Fruit fly (Drosophila melanogaster) whole organism, embryonic: ENCODE data around the gene CG46059.

Experiments used
- Asciz ChIP-seq: fragments of 200-800 bp; sonication (Bioruptor generic); optimal IDR thresholded peaks from 2 replicates; lab custom pipeline; 2017; ENCODE audit warnings: missing biosample characterization, mild to moderate bottlenecking, missing genetic modification characterization, missing genetic modification reagents
- Atf3 ChIP-seq: fragments of 200-800 bp; sonication (Bioruptor generic); optimal IDR thresholded peaks from 3 replicates; lab custom pipeline; 2016; ENCODE audit warnings: missing biosample characterization, missing genetic modification characterization
- CG1024 ChIP-seq: fragments of 200-800 bp; sonication (Bioruptor generic); IDR thresholded peaks from 2 replicates; pipeline ENCODE4 v1.3.6; 2022; ENCODE audit warnings: missing biosample characterization, missing genetic modification characterization
- CG10321 ChIP-seq: fragments of 200-800 bp; sonication (Bioruptor generic); IDR thresholded peaks from 2 replicates; pipeline ENCODE4 v1.3.6; 2022; ENCODE audit warnings: missing biosample characterization, missing genetic modification characterization
- CG10654 ChIP-seq: fragments of 200-800 bp; sonication (Bioruptor generic); optimal IDR thresholded peaks from 2 replicates; lab custom pipeline; 2016; ENCODE audit warnings: missing biosample characterization, missing genetic modification characterization
- CG12104 ChIP-seq: fragments of 200-800 bp; sonication (Bioruptor generic); optimal IDR thresholded peaks from 3 replicates; lab custom pipeline; 2016; ENCODE audit warnings: missing biosample characterization, missing genetic modification characterization
- CG1233 ChIP-seq: fragments of 200-800 bp; sonication (Bioruptor generic); optimal IDR thresholded peaks from 4 replicates; lab custom pipeline; 2018; ENCODE audit warnings: missing biosample characterization, mild to moderate bottlenecking, missing genetic modification characterization
- CG13287 ChIP-seq: fragments of 200-800 bp; sonication (Bioruptor generic); IDR thresholded peaks from 2 replicates; pipeline ENCODE4 v1.3.6; 2022; ENCODE audit warnings: missing biosample characterization, missing genetic modification characterization; ENCODE audit not compliant: partially characterized antibody
- CG13624 ChIP-seq: fragments of 200-800 bp; sonication (Bioruptor generic); optimal IDR thresholded peaks from 2 replicates; lab custom pipeline; 2016; ENCODE audit warnings: missing biosample characterization, missing genetic modification characterization
- CG14050 ChIP-seq: fragments of 200-800 bp; sonication (Bioruptor generic); IDR thresholded peaks from 3 replicates; pipeline ENCODE4 v1.3.6; 2022; ENCODE audit warnings: missing biosample characterization, missing genetic modification characterization
- CG15601 ChIP-seq: fragments of 200-800 bp; sonication (Bioruptor generic); optimal IDR thresholded peaks from 3 replicates; lab custom pipeline; 2019; ENCODE audit warnings: missing biosample characterization, mild to moderate bottlenecking, missing genetic modification characterization, moderate library complexity
- CG15696 ChIP-seq: fragments of 200-800 bp; sonication (Bioruptor generic); optimal IDR thresholded peaks from 2 replicates; lab custom pipeline; 2019; ENCODE audit warnings: missing biosample characterization, mild to moderate bottlenecking, missing genetic modification characterization, moderate library complexity
- CG1603 ChIP-seq: fragments of 200-800 bp; sonication (Bioruptor generic); optimal IDR thresholded peaks from 2 replicates; lab custom pipeline; 2019; ENCODE audit warnings: missing biosample characterization, mild to moderate bottlenecking, missing genetic modification characterization, moderate library complexity
- CG16779 ChIP-seq: fragments of 200-800 bp; sonication (Bioruptor generic); IDR thresholded peaks from 2 replicates; pipeline ENCODE4 v1.3.6; 2022; ENCODE audit warnings: missing biosample characterization, missing genetic modification characterization
- CG17802 ChIP-seq: fragments of 200-800 bp; sonication (Bioruptor generic); optimal IDR thresholded peaks from 2 replicates; lab custom pipeline; 2018; ENCODE audit warnings: missing biosample characterization, mild to moderate bottlenecking, missing genetic modification characterization, moderate library complexity
- CG1792 ChIP-seq: fragments of 200-800 bp; sonication (Bioruptor generic); optimal IDR thresholded peaks from 2 replicates; lab custom pipeline; 2016; ENCODE audit warnings: missing biosample characterization, missing genetic modification characterization
- CG18599 ChIP-seq: fragments of 200-800 bp; sonication (Bioruptor generic); optimal IDR thresholded peaks from 3 replicates; lab custom pipeline; 2017; ENCODE audit warnings: missing biosample characterization, missing genetic modification characterization, mild to moderate bottlenecking, moderate library complexity, missing genetic modification reagents
- CG2202 ChIP-seq: fragments of 200-800 bp; sonication (Bioruptor generic); optimal IDR thresholded peaks from 2 replicates; lab custom pipeline; 2018; ENCODE audit warnings: missing biosample characterization, mild to moderate bottlenecking, missing genetic modification characterization
- CG2712 ChIP-seq: fragments of 200-800 bp; optimal IDR thresholded peaks from 3 replicates; lab custom pipeline; 2019; ENCODE audit warnings: missing biosample characterization, mild to moderate bottlenecking, missing genetic modification characterization, moderate library complexity
- CG32767 ChIP-seq: fragments of 200-800 bp; sonication (Bioruptor generic); IDR thresholded peaks from 2 replicates; pipeline ENCODE4 v1.3.6; 2022; ENCODE audit warnings: missing biosample characterization, missing genetic modification characterization
- CG3726 ChIP-seq: fragments of 200-800 bp; sonication (Bioruptor generic); IDR thresholded peaks from 3 replicates; pipeline ENCODE4, ENCODE4 v1.3.6; 2022; ENCODE audit warnings: missing biosample characterization, missing genetic modification characterization
- CG3995 ChIP-seq: fragments of 200-800 bp; sonication (Bioruptor generic); optimal IDR thresholded peaks from 3 replicates; lab custom pipeline; 2016; ENCODE audit warnings: missing biosample characterization, missing genetic modification characterization
- CG4730 ChIP-seq: fragments of 200-800 bp; sonication (Bioruptor generic); IDR thresholded peaks from 2 replicates; pipeline ENCODE4 v1.3.6; 2022; ENCODE audit warnings: missing biosample characterization, missing genetic modification characterization
- CG6813 ChIP-seq: fragments of 200-800 bp; sonication (Bioruptor generic); optimal IDR thresholded peaks from 2 replicates; lab custom pipeline; 2017; ENCODE audit warnings: missing biosample characterization, missing genetic modification characterization, mild to moderate bottlenecking, moderate library complexity, missing genetic modification reagents
- CG7839 ChIP-seq: fragments of 200-800 bp; sonication (Bioruptor generic); optimal IDR thresholded peaks from 3 replicates; lab custom pipeline; 2018; ENCODE audit warnings: missing biosample characterization, mild to moderate bottlenecking, missing genetic modification characterization, moderate library complexity
- CG7928 ChIP-seq: fragments of 200-800 bp; sonication (Bioruptor generic); optimal IDR thresholded peaks from 2 replicates; lab custom pipeline; 2017; ENCODE audit warnings: missing biosample characterization, mild to moderate bottlenecking, missing genetic modification characterization
- CG8359 ChIP-seq: fragments of 200-800 bp; sonication (Bioruptor generic); optimal IDR thresholded peaks from 2 replicates; lab custom pipeline; 2017; ENCODE audit warnings: missing biosample characterization, mild to moderate bottlenecking, missing genetic modification characterization, borderline replicate concordance
- CG8388 ChIP-seq: fragments of 200-800 bp; sonication (Bioruptor generic); optimal IDR thresholded peaks from 2 replicates; lab custom pipeline; 2019; ENCODE audit warnings: missing biosample characterization, mild to moderate bottlenecking, missing genetic modification characterization, moderate library complexity
- CrebB ChIP-seq: fragments of 200-800 bp; sonication (Bioruptor generic); optimal IDR thresholded peaks from 3 replicates; lab custom pipeline; 2018; ENCODE audit warnings: missing biosample characterization, mild to moderate bottlenecking, missing genetic modification characterization
- D19A ChIP-seq: fragments of 200-800 bp; optimal IDR thresholded peaks from 3 replicates; lab custom pipeline; 2019; ENCODE audit warnings: missing biosample characterization, mild to moderate bottlenecking, missing genetic modification characterization, moderate library complexity
- Gsc ChIP-seq: fragments of 200-800 bp; sonication (Bioruptor generic); IDR thresholded peaks from 2 replicates; pipeline ENCODE4 v1.3.6; 2022; ENCODE audit warnings: missing biosample characterization, missing genetic modification characterization
- H15 ChIP-seq: fragments of 200-800 bp; sonication (Bioruptor generic); IDR thresholded peaks from 3 replicates; pipeline ENCODE4 v1.3.6; 2022; ENCODE audit warnings: missing biosample characterization, missing genetic modification characterization
- Hr3 ChIP-seq: fragments of 200-800 bp; sonication (Bioruptor generic); optimal IDR thresholded peaks from 3 replicates; lab custom pipeline; 2016; ENCODE audit warnings: missing biosample characterization, missing genetic modification characterization
- Hr51 ChIP-seq, 2 experiments: fragments of 200-800 bp; sonication (Bioruptor generic); optimal IDR thresholded peaks; 2 replicates in 1 of 2; 3 replicates in 1 of 2; lab custom pipeline; 2016 to 2018; ENCODE audit warnings: missing biosample characterization in 2 of 2, missing genetic modification characterization in 2 of 2, mild to moderate bottlenecking in 1 of 2, moderate library complexity in 1 of 2
- Stat92E ChIP-seq, 3 experiments: fragments of >200 bp in 2 of 3; fragments of 200-800 bp in 1 of 3; sonication (Bioruptor generic) in 1 of 3; optimal IDR thresholded peaks; 2 replicates each; lab custom pipeline; 2017 to 2019; ENCODE audit warnings: missing biosample characterization in 3 of 3, missing genetic modification characterization in 3 of 3, mild to moderate bottlenecking in 1 of 3, moderate library complexity in 1 of 3
- bbx ChIP-seq: fragments of 200-800 bp; sonication (Bioruptor generic); IDR thresholded peaks from 2 replicates; pipeline ENCODE4 v1.3.6; 2022; ENCODE audit warnings: missing biosample characterization, missing genetic modification characterization; ENCODE audit not compliant: partially characterized antibody
- caup ChIP-seq: fragments of 200-800 bp; sonication (Bioruptor generic); optimal IDR thresholded peaks from 3 replicates; lab custom pipeline; 2017; ENCODE audit warnings: missing biosample characterization, mild to moderate bottlenecking, missing genetic modification characterization, moderate library complexity; ENCODE audit not compliant: severe bottlenecking
- dan ChIP-seq: fragments of 200-800 bp; sonication (Bioruptor generic); IDR thresholded peaks from 2 replicates; pipeline ENCODE4 v1.3.6; 2022; ENCODE audit warnings: missing biosample characterization, missing genetic modification characterization
- dmrt99B ChIP-seq: fragments of 200-800 bp; sonication (Bioruptor generic); optimal IDR thresholded peaks from 2 replicates; lab custom pipeline; 2018; ENCODE audit warnings: missing biosample characterization, mild to moderate bottlenecking, missing genetic modification characterization, moderate library complexity
- fd64A ChIP-seq: fragments of 200-800 bp; sonication (Bioruptor generic); optimal IDR thresholded peaks from 3 replicates; lab custom pipeline; 2018; ENCODE audit warnings: missing biosample characterization, mild to moderate bottlenecking, missing genetic modification characterization
- gem ChIP-seq: fragments of 200-800 bp; sonication (Bioruptor generic); optimal IDR thresholded peaks from 2 replicates; lab custom pipeline; 2019; ENCODE audit warnings: missing biosample characterization, mild to moderate bottlenecking, missing genetic modification characterization, moderate library complexity
- lola ChIP-seq, 3 experiments: fragments of >200 bp in 2 of 3; fragments of 200-800 bp in 1 of 3; sonication (Bioruptor generic) in 1 of 3; optimal IDR thresholded peaks; 2 replicates each; lab custom pipeline; 2017 to 2019; ENCODE audit warnings: missing biosample characterization in 3 of 3, missing genetic modification characterization in 3 of 3, mild to moderate bottlenecking in 1 of 3, moderate library complexity in 1 of 3
- lov ChIP-seq, 2 experiments: fragments of 200-800 bp in 1 of 2; fragments of >200 bp in 1 of 2; sonication (Bioruptor generic) in 1 of 2; IDR thresholded peaks in 1 of 2; optimal IDR thresholded peaks in 1 of 2; 2 replicates in 1 of 2; 3 replicates in 1 of 2; pipeline versions ENCODE4 v1.3.6 to Lab custom; 2017 to 2022; ENCODE audit warnings: missing biosample characterization in 1 of 2, missing genetic modification characterization in 1 of 2
- row ChIP-seq: fragments of 200-800 bp; sonication (Bioruptor generic); IDR thresholded peaks from 3 replicates; pipeline ENCODE4 v1.3.6; 2022; ENCODE audit warnings: missing biosample characterization, missing genetic modification characterization
- so ChIP-seq: fragments of 200-800 bp; sonication (Bioruptor generic); IDR thresholded peaks from 3 replicates; pipeline ENCODE4 v1.3.6; 2022; ENCODE audit warnings: missing biosample characterization, missing genetic modification characterization
- unpg ChIP-seq: fragments of 200-800 bp; sonication (Bioruptor generic); optimal IDR thresholded peaks from 3 replicates; lab custom pipeline; 2018; ENCODE audit warnings: missing biosample characterization, mild to moderate bottlenecking, missing genetic modification characterization, moderate library complexity
- wek ChIP-seq: fragments of 200-800 bp; sonication (Bioruptor generic); optimal IDR thresholded peaks from 3 replicates; lab custom pipeline; 2018; ENCODE audit warnings: missing biosample characterization, mild to moderate bottlenecking, missing genetic modification characterization, moderate library complexity

CG46059 gene

DNA sequence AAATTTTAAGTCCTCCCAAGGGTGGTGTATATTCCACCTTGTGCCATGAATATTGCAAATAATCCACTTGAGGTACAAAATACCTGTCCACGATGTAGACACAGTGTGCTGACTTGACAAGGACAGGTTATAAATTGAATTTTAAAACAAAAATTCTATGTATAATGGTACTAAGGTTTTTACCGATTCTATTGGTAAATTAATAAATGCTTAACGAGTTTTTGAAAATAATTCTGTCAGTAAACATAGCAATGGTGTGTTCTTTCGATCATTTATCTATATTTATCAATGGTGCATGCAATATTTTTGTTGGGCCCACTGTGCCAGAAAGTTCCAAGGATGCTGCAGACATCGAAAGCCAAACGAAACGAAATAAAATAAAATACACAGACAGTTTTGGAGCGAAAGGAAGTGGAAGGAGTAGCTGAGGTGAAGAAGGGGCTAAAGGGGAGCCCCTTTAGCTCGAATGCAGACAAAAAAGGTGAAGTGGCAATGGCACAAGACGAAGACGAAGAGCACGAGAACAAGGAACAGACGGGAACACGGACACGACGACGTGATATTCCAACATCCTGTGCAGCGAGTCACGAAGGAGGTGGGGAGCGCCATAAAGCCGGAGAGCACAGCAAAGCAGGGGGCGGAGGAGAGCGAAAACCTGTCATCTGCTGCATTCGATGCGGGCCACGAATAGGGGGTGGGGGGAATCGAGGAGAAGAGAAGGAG lies 47.5 kb downstream of the CG46059 start (continued):
- TF ChIP-seq CG12104 (GFP tag; lab: Kevin White, UChicago) (no peak), caup (GFP tag; lab: Kevin White, UChicago) (no peak), CG17802 (tag; lab: Kevin White, UChicago) (no peak), unpg (peak; percentile 36), Stat92E (GFP tag; optimal IDR thresholded peaks at IDR 0.05; lab: Kevin White, UChicago) (no peak), CG16779 (GFP tag; lab: Robert Waterston, UW) (no peak), Asciz (GFP tag; lab: Kevin White, UChicago) (no peak), CG1603 (tag; lab: Kevin White, UChicago) (peak; percentile 33), Gsc (GFP tag; lab: Robert Waterston, UW) (no peak), CG8359 (no peak), Hr3 (no peak), CG13624 (no peak), row (GFP tag; lab: Robert Waterston, UW) (no peak), CG7928 (no peak), CG1233 (GFP tag; lab: Kevin White, UChicago) (no peak), D19A (tag; lab: Kevin White, UChicago) (peak; percentile 18), CG8388 (GFP tag; lab: Kevin White, UChicago) (peak; percentile 35), CG18599 (GFP tag; lab: Kevin White, UChicago) (peak; percentile 46), CG15696 (tag; lab: Kevin White, UChicago) (no peak), CG3995 (GFP tag; lab: Kevin White, UChicago) (no peak), lola (GFP tag; optimal IDR thresholded peaks at IDR 0.05; lab: Kevin White, UChicago) (peak in 1 of 3 experiments; percentile 12), CG6813 (GFP tag; lab: Kevin White, UChicago) (no peak), CG15601 (tag; lab: Kevin White, UChicago) (no peak), CG1792 (GFP tag; lab: Kevin White, UChicago) (no peak), Hr51 (GFP tag; optimal IDR thresholded peaks at IDR 0.05; lab: Kevin White, UChicago) (peak in 1 of 2 experiments; percentile 37), fd64A (GFP tag; lab: Kevin White, UChicago) (no peak), Atf3 (GFP tag; lab: Kevin White, UChicago) (no peak), H15 (GFP tag; lab: Robert Waterston, UW) (no peak), gem (tag; lab: Kevin White, UChicago) (peak; percentile 54), dan (no peak), CG32767 (GFP tag; lab: Robert Waterston, UW) (no peak)

DNA sequence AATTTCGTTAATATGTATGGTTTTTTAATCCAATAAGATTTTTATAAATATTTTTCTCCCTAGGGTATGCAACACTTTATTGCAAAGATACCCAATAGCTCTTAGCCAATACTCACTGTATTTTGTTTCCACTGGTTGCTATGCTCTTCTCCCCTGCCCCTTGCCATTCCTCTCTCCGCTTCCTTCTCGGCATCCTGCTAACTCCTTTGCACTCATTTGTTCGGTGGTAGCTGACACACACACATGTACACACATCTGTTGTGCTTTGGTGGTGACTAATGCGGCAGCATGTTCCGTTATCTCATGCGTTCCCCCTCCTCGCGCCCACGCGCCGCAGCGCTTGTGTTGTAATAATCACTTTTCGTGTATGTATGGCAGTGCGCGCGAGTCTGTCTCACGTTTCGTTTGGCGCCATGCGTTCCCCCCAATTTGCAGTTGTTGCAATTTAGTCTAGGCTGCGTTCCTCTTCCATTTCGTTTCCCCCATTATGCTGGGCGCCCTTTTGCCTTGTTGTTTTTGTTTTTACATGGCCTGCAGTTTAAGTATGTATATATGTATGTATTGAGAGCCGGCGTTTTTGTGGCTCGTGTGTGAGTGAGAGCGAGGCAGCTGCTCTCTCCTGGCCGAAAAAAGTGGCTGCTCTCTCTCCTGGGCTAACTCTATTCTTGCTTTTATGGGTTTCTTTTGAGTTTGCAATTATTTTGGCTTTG lies 48.6 kb downstream of the CG46059 start, which contains the start of gene Polr1D:
TSS of gene Polr1D (minus strand) at position 420 of the 710 bp plus-strand sequence.
- TF ChIP-seq bbx (GFP tag; lab: Robert Waterston, UW) (peak; percentile 57), lov (optimal IDR thresholded peaks at IDR 0.05; lab: Kevin White, UChicago) (no peak), lov (GFP tag; IDR thresholded peaks at IDR 0.05; lab: Robert Waterston, UW) (peak; percentile 66; the same call in 1 of the 3 replicates), CG1024 (no peak), CG14050 (GFP tag; lab: Robert Waterston, UW) (0 out of 3 replicates have a peak, but pooled peaks have one; percentile 12), dmrt99B (tag; lab: Kevin White, UChicago) (peak; percentile 24), CG2202 (tag; lab: Kevin White, UChicago) (no peak), wek (no peak), CG7839 (peak; percentile 43), CG13287 (GFP tag; lab: Robert Waterston, UW) (peak; percentile 43), CG10654 (no peak), CG2712 (tag; lab: Kevin White, UChicago) (peak; percentile 23), CrebB (no peak), so (GFP tag; lab: Robert Waterston, UW) (peak; percentile 60; the same call in 1 of the 3 replicates), CG3726 (no peak), CG4730 (no peak), CG10321 (GFP tag; lab: Robert Waterston, UW) (no peak)
